Fruit fly (Drosophila melanogaster): ENCODE results near the gene mRpL36.
A peak's percentile ranks its signal among the peaks of the same experiment; 100 is the strongest.

The mRpL36 gene

DNA sequence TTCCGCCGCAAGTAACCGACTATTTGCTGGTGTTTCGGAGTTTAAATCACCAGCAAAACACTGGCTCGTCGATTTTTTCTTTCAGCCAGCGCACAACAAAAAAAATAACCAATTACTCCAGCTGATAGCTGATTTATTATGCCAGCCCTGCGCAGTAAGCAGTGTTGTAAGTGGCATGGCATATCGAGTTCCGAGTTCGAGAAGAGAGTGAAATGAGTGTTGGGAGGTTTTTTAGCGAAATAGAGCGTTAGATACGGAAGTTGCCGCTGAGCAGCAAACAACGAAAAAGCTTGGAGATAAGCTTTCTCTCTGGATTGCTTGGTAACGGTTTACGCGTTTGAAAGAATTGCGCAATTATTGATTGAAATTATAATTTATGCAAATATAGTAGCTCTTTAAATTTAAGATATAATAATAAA is 33.3 kb downstream of the mRpL36 start, which contains the start of gene CG7565 (continued):
- TF ChIP-seq grn (GFP tag; optimal IDR thresholded peaks at IDR 0.05) (peak; percentile 3), nom (GFP tag; optimal IDR thresholded peaks at IDR 0.05) (no peak), CG3163 (GFP tag; optimal IDR thresholded peaks at IDR 0.05) (peak; percentile 66), sr (GFP tag; IDR thresholded peaks at IDR 0.05) (no peak), zfh2 (GFP tag; optimal IDR thresholded peaks at IDR 0.05) (peak; percentile 69), CG17912 (GFP tag; optimal IDR thresholded peaks at IDR 0.05) (peak; percentile 67), CG2120 (GFP tag; optimal IDR thresholded peaks at IDR 0.05) (peak; percentile 72), tx (GFP tag; optimal IDR thresholded peaks at IDR 0.05) (peak; percentile 33), eyg (GFP tag; optimal IDR thresholded peaks at IDR 0.05) (no peak), CG6175 (GFP tag; IDR thresholded peaks at IDR 0.05) (no peak), CG13775 (GFP tag; optimal IDR thresholded peaks at IDR 0.05) (peak; percentile 32), CG15514 (GFP tag; optimal IDR thresholded peaks at IDR 0.05) (peak; percentile 88), vfl (GFP tag; optimal IDR thresholded peaks at IDR 0.05) (peak; percentile 50), Meics (GFP tag; optimal IDR thresholded peaks at IDR 0.05) (peak; percentile 59), sisA (GFP tag; IDR thresholded peaks at IDR 0.05) (no peak), CG10462 (GFP tag; optimal IDR thresholded peaks at IDR 0.05) (peak; percentile 43), CG14014 (GFP tag; IDR thresholded peaks at IDR 0.05) (no peak), p53 (GFP tag; optimal IDR thresholded peaks at IDR 0.05) (no peak), Ptx1 (GFP tag; IDR thresholded peaks at IDR 0.05) (no peak), CG6272 (GFP tag; IDR thresholded peaks at IDR 0.05) (no peak), CG32767 (GFP tag; IDR thresholded peaks at IDR 0.05) (no peak), CG13424 (tag; optimal IDR thresholded peaks at IDR 0.05) (no peak), zfh1 (GFP tag; IDR thresholded peaks at IDR 0.05) (peak; percentile 21; the same call in 1 of the 3 replicates), CG11093 (GFP tag; IDR thresholded peaks at IDR 0.05) (no peak), CG7556 (GFP tag; optimal IDR thresholded peaks at IDR 0.05) (peak; percentile 29), fd3F (GFP tag; optimal IDR thresholded peaks at IDR 0.05) (no peak), gsb (GFP tag; IDR thresholded peaks at IDR 0.05) (no peak), crp (GFP tag; optimal IDR thresholded peaks at IDR 0.05) (peak; percentile 12 to 86), CG8359 (GFP tag; optimal IDR thresholded peaks at IDR 0.05; ENCODE audit: borderline replicate concordance) (no peak), pum (GFP tag; optimal IDR thresholded peaks at IDR 0.05) (no peak), Awh (GFP tag; IDR thresholded peaks at IDR 0.05) (no peak), CG5180 (GFP tag; optimal IDR thresholded peaks at IDR 0.05) (no peak), H15 (GFP tag; IDR thresholded peaks at IDR 0.05) (peak; percentile 49; the same call in 1 of the 3 replicates), H2.0 (GFP tag; IDR thresholded peaks at IDR 0.05) (no peak), abd-A (tag; optimal IDR thresholded peaks at IDR 0.05) (peak; percentile 75), CG17328 (GFP tag; IDR thresholded peaks at IDR 0.05) (no peak), esg (GFP tag; conservative IDR thresholded peaks at IDR 0.05) (no peak), CG7963 (GFP tag; IDR thresholded peaks at IDR 0.05; ENCODE audit: partially characterized antibody) (no peak), gce (GFP tag; IDR thresholded peaks at IDR 0.05) (no peak), amos (GFP tag; IDR thresholded peaks at IDR 0.05; ENCODE audit: partially characterized antibody) (no peak; the same call in 1 of the 2 replicates), Hr3 (GFP tag; optimal IDR thresholded peaks at IDR 0.05) (no peak), CG42726 (GFP tag; IDR thresholded peaks at IDR 0.05; ENCODE audit: partially characterized antibody) (no peak), Asciz (GFP tag; optimal IDR thresholded peaks at IDR 0.05) (peak; percentile 19), CG32772 (GFP tag; IDR thresholded peaks at IDR 0.05) (no peak), Nf-YA (GFP tag; IDR thresholded peaks at IDR 0.05) (no peak), zen (tag; optimal IDR thresholded peaks at IDR 0.05) (no peak), Jarid2 (GFP tag; optimal IDR thresholded peaks at IDR 0.05) (peak; percentile 23), CoRest (tag; optimal IDR thresholded peaks at IDR 0.05) (peak; percentile 18), CG4854 (GFP tag; optimal IDR thresholded peaks at IDR 0.05) (peak; percentile 0), CG1647 (GFP tag; optimal IDR thresholded peaks at IDR 0.05) (peak; percentile 26), dm (GFP tag; optimal IDR thresholded peaks at IDR 0.05) (peak; percentile 18)

Data from whole organism, embryonic.